Worm (Caenorhabditis elegans): ENCODE measurements around the gene irld-17.

Gene irld-17

ce11 chrV:1624340-1624739 lies 7.5 kb upstream of the irld-17 start, which contains the start of gene nhr-110:
TSS of gene nhr-110 (minus strand) at chrV:1624440.
- TF ChIP-seq unc-62 (GFP tag; optimal IDR thresholded peaks at IDR 0.05), result no peak

ce11 chrV:1626720-1627119 lies 5.1 kb upstream of the irld-17 start, which contains the start of gene nhr-237:
TSS of gene nhr-237 (minus strand) at chrV:1626820.
- no peak for TF ChIP-seq unc-62 (GFP tag; optimal IDR thresholded peaks at IDR 0.05)

ce11 chrV:1627269-1627668 lies 4.5 kb upstream of the irld-17 start:
- TF ChIP-seq unc-62 (GFP tag; optimal IDR thresholded peaks at IDR 0.05), result no peak

- no peak for TF ChIP-seq unc-62 (GFP tag; optimal IDR thresholded peaks at IDR 0.05)
These were observed 2.5 kb upstream of the irld-17 start, which contains the start of gene nhr-238 for ce11 chrV:1629329-1629728. TSS of gene nhr-238 (minus strand) at chrV:1629432.

- no peak for TF ChIP-seq unc-62 (GFP tag; optimal IDR thresholded peaks at IDR 0.05)
These were observed 669 bp upstream of the irld-17 start, which contains the start of gene Y46H3D.8 for ce11 chrV:1631148-1631547. TSS of gene Y46H3D.8 (minus strand) at chrV:1631248.

- TF ChIP-seq unc-62 (GFP tag; optimal IDR thresholded peaks at IDR 0.05), result no peak
These were observed 4.0 kb downstream of the irld-17 start, which contains the start of gene str-222 for ce11 chrV:1635859-1636258. TSS of gene str-222 (plus strand) at chrV:1636159.

ce11 chrV:1640008-1640407 lies 8.2 kb downstream of the irld-17 start, which contains the start of gene str-221:
TSS of gene str-221 (plus strand) at chrV:1640308.
- no peak for TF ChIP-seq unc-62 (GFP tag; optimal IDR thresholded peaks at IDR 0.05)

- no peak for TF ChIP-seq unc-62 (GFP tag; optimal IDR thresholded peaks at IDR 0.05)
These were observed 10.4 kb downstream of the irld-17 start, which contains the start of gene Y46H3D.1 for ce11 chrV:1642199-1642598. TSS of gene Y46H3D.1 (plus strand) at chrV:1642499.

- TF ChIP-seq unc-62 (GFP tag; optimal IDR thresholded peaks at IDR 0.05), result no peak
These were observed 11.0 kb downstream of the irld-17 start for ce11 chrV:1642768-1643167.

ce11 chrV:1643886-1644285 lies 12.1 kb downstream of the irld-17 start, which contains the start of gene alh-2:
TSS of gene alh-2 (plus strand) at chrV:1644169.
- no peak for TF ChIP-seq unc-62 (GFP tag; optimal IDR thresholded peaks at IDR 0.05)

ce11 chrV:1648000-1648399 lies 16.2 kb downstream of the irld-17 start, which contains the start of gene irld-45:
TSS of gene irld-45 (plus strand) at chrV:1648300.
- no peak for TF ChIP-seq unc-62 (GFP tag; optimal IDR thresholded peaks at IDR 0.05)

ce11 chrV:1651045-1651444 lies 19.2 kb downstream of the irld-17 start, which contains the start of gene irld-44:
TSS of gene irld-44 (plus strand) at chrV:1651345.
- TF ChIP-seq unc-62 (GFP tag; optimal IDR thresholded peaks at IDR 0.05), result no peak

- TF ChIP-seq unc-62 (GFP tag; optimal IDR thresholded peaks at IDR 0.05), result no peak
These were observed 23.0 kb downstream of the irld-17 start, which contains the start of gene irld-11 for ce11 chrV:1654845-1655244. TSS of gene irld-11 (plus strand) at chrV:1655145.

ce11 chrV:1662270-1662669 lies 30.5 kb downstream of the irld-17 start, which contains the start of gene irld-40:
TSS of gene irld-40 (plus strand) at chrV:1662570.
- no peak for TF ChIP-seq unc-62 (GFP tag; optimal IDR thresholded peaks at IDR 0.05)

- no peak for TF ChIP-seq unc-62 (GFP tag; optimal IDR thresholded peaks at IDR 0.05)
These were observed 33.1 kb downstream of the irld-17 start, which contains the start of gene K04F1.9 for ce11 chrV:1664921-1665320. TSS of gene K04F1.9 (plus strand) at chrV:1665221.

ce11 chrV:1666904-1667303 lies 35.1 kb downstream of the irld-17 start, which contains the start of gene K04F1.8:
TSS of gene K04F1.8 (plus strand) at chrV:1667204.
- no peak for TF ChIP-seq unc-62 (GFP tag; optimal IDR thresholded peaks at IDR 0.05)

ce11 chrV:1668216-1668615 lies 36.4 kb downstream of the irld-17 start, which contains the start of gene irld-42:
TSS of gene irld-42 (plus strand) at chrV:1668516.
- no peak for TF ChIP-seq unc-62 (GFP tag; optimal IDR thresholded peaks at IDR 0.05)
